Fruit fly (Drosophila melanogaster) Kc167 (cell line): ENCODE data around the gene CG8516.

Experiments
- Myc ChIP-seq: fragments of >200 bp; optimal IDR thresholded peaks from 2 replicates; lab custom pipeline; 2017; ENCODE audit warnings: missing external identifiers
- h ChIP-seq: fragments of >200 bp; optimal IDR thresholded peaks from 3 replicates; lab custom pipeline; 2018; ENCODE audit warnings: missing external identifiers
- insv ChIP-seq: fragments of >200 bp; optimal IDR thresholded peaks from 3 replicates; lab custom pipeline; 2018; ENCODE audit warnings: missing external identifiers
- psq ChIP-seq: fragments of >200 bp; optimal IDR thresholded peaks from 2 replicates; lab custom pipeline; 2017; ENCODE audit warnings: missing external identifiers

dm6 chr3R:9777941-9778360 is 15.1 kb upstream of the CG8516 start, which contains the start of gene RpS29:
- no peak for TF ChIP-seq insv (lab: Kevin White, UChicago)
- TF ChIP-seq h (lab: Kevin White, UChicago): no peak
- TF ChIP-seq psq (lab: Kevin White, UChicago): no peak
- no peak for TF ChIP-seq Myc (lab: Kevin White, UChicago)
